Fruit fly (Drosophila melanogaster) whole organism, embryonic: ENCODE measurements around the gene Spn85F.

ENCODE experiments used
- CG8359 ChIP-seq: fragments of 200-800 bp; sonication (Bioruptor generic); optimal IDR thresholded peaks from 2 replicates; lab custom pipeline; 2017; ENCODE audit warnings: missing biosample characterization, mild to moderate bottlenecking, missing genetic modification characterization, borderline replicate concordance
- Sin3A ChIP-seq: fragments of >200 bp; optimal IDR thresholded peaks from 2 replicates; lab custom pipeline; 2018
- chinmo ChIP-seq: fragments of 200-800 bp; sonication (Bioruptor generic); IDR thresholded peaks from 4 replicates; pipeline ENCODE4 v1.3.6; 2022; ENCODE audit warnings: missing biosample characterization, missing genetic modification characterization; ENCODE audit not compliant: partially characterized antibody
- lola ChIP-seq, 3 experiments: fragments of >200 bp in 2 of 3; fragments of 200-800 bp in 1 of 3; sonication (Bioruptor generic) in 1 of 3; optimal IDR thresholded peaks; 2 replicates each; lab custom pipeline; 2017 to 2019; ENCODE audit warnings: missing biosample characterization in 3 of 3, missing genetic modification characterization in 3 of 3, mild to moderate bottlenecking in 1 of 3, moderate library complexity in 1 of 3
- psq ChIP-seq: fragments of 200-800 bp; sonication (Bioruptor generic); optimal IDR thresholded peaks from 2 replicates; lab custom pipeline; 2017; ENCODE audit warnings: missing biosample characterization, missing genetic modification characterization
- sd ChIP-seq: fragments of 200-800 bp; sonication (Bioruptor generic); optimal IDR thresholded peaks from 3 replicates; lab custom pipeline; 2018; ENCODE audit warnings: missing biosample characterization, mild to moderate bottlenecking, missing genetic modification characterization, moderate library complexity

DNA sequence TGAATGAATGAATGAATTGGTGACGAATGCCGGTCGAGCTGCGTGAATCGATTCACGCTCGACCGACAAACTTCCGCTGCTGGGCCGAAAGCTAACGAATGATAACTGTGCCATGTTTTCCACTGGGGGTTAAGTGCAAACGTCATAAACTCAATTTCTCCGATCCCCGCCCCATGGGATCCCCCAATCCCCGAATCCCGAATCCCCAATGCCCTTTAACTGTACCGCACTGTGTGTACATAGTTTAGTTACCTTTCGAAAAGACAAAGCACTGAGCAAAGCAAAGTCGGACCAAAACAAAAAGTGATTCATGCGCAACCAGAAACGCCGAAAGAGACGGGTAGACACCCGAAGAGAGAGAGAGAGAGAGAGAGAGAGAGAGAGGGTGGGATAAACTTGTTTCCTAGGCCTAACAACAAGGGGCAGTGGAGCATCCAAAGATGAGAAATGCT, 38.1 kb downstream of the Spn85F start:
- TF ChIP-seq chinmo, result 0 out of 4 replicates have a peak, but pooled peaks have one; percentile 44
- TF ChIP-seq Sin3A (lab: Kevin White, UChicago), result no peak
- peak; percentile 1 for TF ChIP-seq sd
- TF ChIP-seq CG8359 (GFP tag; lab: Kevin White, UChicago), result no peak
- no peak for TF ChIP-seq psq (GFP tag; lab: Kevin White, UChicago)
- TF ChIP-seq lola (GFP tag; optimal IDR thresholded peaks at IDR 0.05; lab: Kevin White, UChicago), result no peak
